Worm (Caenorhabditis elegans) whole organism, midembryonic: ENCODE measurements around the gene col-166.

ENCODE experiments used
- T22C8.4 ChIP-seq: fragments of 200-800 bp; sonication (Bioruptor generic); IDR thresholded peaks from 2 replicates; pipeline ENCODE4 v1.3.6; 2022; ENCODE audit warnings: missing genetic modification characterization, missing compliant biosample characterization
- cog-1 ChIP-seq: sonication (generic microtip); optimal IDR thresholded peaks from 2 replicates; lab custom pipeline; 2016; ENCODE audit warnings: missing genetic modification characterization, missing compliant biosample characterization
- flt-1 ChIP-seq: fragments of 200-800 bp; sonication (Bioruptor generic); IDR thresholded peaks from 2 replicates; pipeline ENCODE4 v1.3.6; 2022; ENCODE audit warnings: missing genetic modification characterization, missing compliant biosample characterization
- klf-2 ChIP-seq: fragments of 200-800 bp; sonication (Bioruptor generic); conservative IDR thresholded peaks from 2 replicates; pipeline ENCODE4 v1.3.6; 2022; ENCODE audit warnings: missing genetic modification reagents, missing genetic modification characterization, missing compliant biosample characterization
- med-1 ChIP-seq: sonication (generic microtip); optimal IDR thresholded peaks from 2 replicates; lab custom pipeline; 2017; ENCODE audit warnings: missing genetic modification characterization, mild to moderate bottlenecking, missing compliant biosample characterization, antibody characterized with exemption, missing genetic modification reagents; ENCODE audit not compliant: insufficient read depth
- tab-1 ChIP-seq: fragments of 200-800 bp; sonication (Bioruptor generic); IDR thresholded peaks from 2 replicates; pipeline ENCODE4 v1.3.6; 2022; ENCODE audit warnings: missing genetic modification characterization, missing compliant biosample characterization
- ztf-23 ChIP-seq: fragments of 200-800 bp; sonication (Bioruptor generic); IDR thresholded peaks from 2 replicates; pipeline ENCODE4 v1.3.6; 2022; ENCODE audit warnings: missing genetic modification reagents, missing genetic modification characterization, missing compliant biosample characterization
- ztf-29 ChIP-seq: fragments of 200-800 bp; sonication (Bioruptor generic); IDR thresholded peaks from 2 replicates; pipeline ENCODE4 v1.3.6; 2022; ENCODE audit warnings: missing genetic modification reagents, missing genetic modification characterization, missing compliant biosample characterization

ce11 chrX:6245499-6245898 lies 34.3 kb upstream of the col-166 start:
- TF ChIP-seq cog-1 (tag; lab: Kevin White, UChicago) = no peak
- no peak for TF ChIP-seq T22C8.4
- no peak for TF ChIP-seq klf-2 (GFP tag; lab: Robert Waterston, UW)
- no peak for TF ChIP-seq med-1 (GFP tag; lab: Kevin White, UChicago)
- TF ChIP-seq ztf-29 (GFP tag; lab: Robert Waterston, UW) = no peak
- TF ChIP-seq ztf-23 = no peak
- TF ChIP-seq tab-1 (GFP tag; lab: Robert Waterston, UW) = no peak
- no peak for TF ChIP-seq flt-1 (GFP tag; lab: Robert Waterston, UW)
